Fruit fly (Drosophila melanogaster) whole organism, wandering third instar larva: ENCODE measurements around the gene Sumo.

ENCODE experiments used
- Abd-B ChIP-seq: fragments of >200 bp; optimal IDR thresholded peaks from 2 replicates; lab custom pipeline; 2017; ENCODE audit warnings: missing biosample characterization, missing genetic modification characterization
- CG32264 ChIP-seq: fragments of 200-800 bp; sonication (Bioruptor generic); optimal IDR thresholded peaks from 2 replicates; lab custom pipeline; 2016; ENCODE audit warnings: missing biosample characterization, missing genetic modification characterization
- CG9705 ChIP-seq: fragments of 200-800 bp; sonication (Bioruptor generic); optimal IDR thresholded peaks from 2 replicates; lab custom pipeline; 2018; ENCODE audit warnings: missing biosample characterization, mild to moderate bottlenecking, missing genetic modification characterization
- CrebA ChIP-seq: fragments of 200-800 bp; sonication (Bioruptor generic); optimal IDR thresholded peaks from 2 replicates; lab custom pipeline; 2016; ENCODE audit warnings: missing biosample characterization, mild to moderate bottlenecking, missing genetic modification characterization, borderline replicate concordance
- Dfd ChIP-seq: fragments of >200 bp; optimal IDR thresholded peaks from 2 replicates; lab custom pipeline; 2017; ENCODE audit warnings: missing biosample characterization, missing genetic modification characterization
- Dif ChIP-seq: fragments of 200-275, 200-300 bp; sonication (Bioruptor generic); optimal IDR thresholded peaks from 2 replicates; lab custom pipeline; 2018; ENCODE audit warnings: missing biosample characterization, missing genetic modification characterization; ENCODE audit not compliant: partially characterized antibody
- GATAd ChIP-seq: sonication (Bioruptor generic); optimal IDR thresholded peaks from 2 replicates; lab custom pipeline; 2016; ENCODE audit warnings: missing biosample characterization, missing genetic modification characterization
- HLH106 ChIP-seq: fragments of 200-800 bp; optimal IDR thresholded peaks from 3 replicates; lab custom pipeline; 2019; ENCODE audit warnings: missing biosample characterization, mild to moderate bottlenecking, missing genetic modification characterization, moderate library complexity
- Hnf4 ChIP-seq: fragments of 200-800 bp; sonication (Bioruptor generic); optimal IDR thresholded peaks from 2 replicates; lab custom pipeline; 2016; ENCODE audit warnings: missing biosample characterization, mild to moderate bottlenecking, missing genetic modification characterization
- Hr78 ChIP-seq: fragments of >200 bp; optimal IDR thresholded peaks from 2 replicates; lab custom pipeline; 2017; ENCODE audit warnings: missing biosample characterization, missing genetic modification characterization
- Hr83 ChIP-seq: fragments of 200-300 bp; sonication (Bioruptor generic); optimal IDR thresholded peaks from 2 replicates; lab custom pipeline; 2016; ENCODE audit warnings: missing biosample characterization, mild to moderate bottlenecking, missing genetic modification characterization, moderate library complexity; ENCODE audit not compliant: poor library complexity, severe bottlenecking
- Jra ChIP-seq: sonication (Bioruptor generic); optimal IDR thresholded peaks from 2 replicates; lab custom pipeline; 2016; ENCODE audit warnings: missing biosample characterization, missing genetic modification characterization
- Mio ChIP-seq: sonication (Bioruptor generic); optimal IDR thresholded peaks from 2 replicates; lab custom pipeline; 2016; ENCODE audit warnings: missing biosample characterization, missing genetic modification characterization
- Myc ChIP-seq: fragments of >200 bp; optimal IDR thresholded peaks from 2 replicates; lab custom pipeline; 2017
- N ChIP-seq: fragments of >200 bp; optimal IDR thresholded peaks from 2 replicates; lab custom pipeline; 2018; ENCODE audit warnings: missing biosample characterization, missing external identifiers, missing genetic modification characterization
- OdsH ChIP-seq: fragments of 200-800 bp; sonication (Bioruptor generic); optimal IDR thresholded peaks from 2 replicates; lab custom pipeline; 2016; ENCODE audit warnings: missing biosample characterization, mild to moderate bottlenecking, missing genetic modification characterization
- Rel ChIP-seq, 2 experiments: fragments of 200-800 bp; sonication (Bioruptor generic) in 1 of 2; optimal IDR thresholded peaks; 2 replicates in 1 of 2; 3 replicates in 1 of 2; lab custom pipeline; 2016 to 2019; ENCODE audit warnings: mild to moderate bottlenecking in 2 of 2, missing biosample characterization in 2 of 2, missing genetic modification characterization in 2 of 2, moderate library complexity in 1 of 2
- Sp1 ChIP-seq: fragments of 200-800 bp; sonication (Bioruptor generic); optimal IDR thresholded peaks from 3 replicates; lab custom pipeline; 2019; ENCODE audit warnings: missing biosample characterization, mild to moderate bottlenecking, missing genetic modification characterization, moderate library complexity
- Vsx2 ChIP-seq: fragments of 200-300, 225-300 bp; sonication (Bioruptor generic); optimal IDR thresholded peaks from 2 replicates; lab custom pipeline; 2018; ENCODE audit warnings: missing biosample characterization, missing genetic modification characterization; ENCODE audit not compliant: partially characterized antibody
- br ChIP-seq: fragments of 200-800 bp; sonication (Bioruptor generic); optimal IDR thresholded peaks from 2 replicates; lab custom pipeline; 2016; ENCODE audit warnings: missing biosample characterization, missing genetic modification characterization
- brk ChIP-seq: fragments of 200-800 bp; sonication (Bioruptor generic); optimal IDR thresholded peaks from 2 replicates; lab custom pipeline; 2016; ENCODE audit warnings: missing biosample characterization, mild to moderate bottlenecking, missing genetic modification characterization
- dl ChIP-seq, 2 experiments: fragments of 175-275, 200-275 bp in 1 of 2; fragments of 200-275 bp in 1 of 2; sonication (Bioruptor generic); optimal IDR thresholded peaks; lab custom pipeline; 2018; ENCODE audit warnings: mild to moderate bottlenecking in 2 of 2, missing biosample characterization in 2 of 2, missing genetic modification characterization in 2 of 2, moderate library complexity in 2 of 2; ENCODE audit not compliant: partially characterized antibody in 2 of 2, insufficient read depth in 1 of 2
- dmrt93B ChIP-seq: fragments of 200-800 bp; sonication (Bioruptor generic); optimal IDR thresholded peaks from 2 replicates; lab custom pipeline; 2018; ENCODE audit warnings: missing biosample characterization, mild to moderate bottlenecking, missing genetic modification characterization
- dsf ChIP-seq: sonication (Bioruptor generic); optimal IDR thresholded peaks from 2 replicates; lab custom pipeline; 2016; ENCODE audit warnings: missing biosample characterization, missing genetic modification characterization, borderline replicate concordance
- ey ChIP-seq: fragments of 200-800 bp; sonication (Bioruptor generic); optimal IDR thresholded peaks from 2 replicates; lab custom pipeline; 2016; ENCODE audit warnings: missing biosample characterization, missing genetic modification characterization
- foxo ChIP-seq, 2 experiments: fragments of 200-800 bp; sonication (Bioruptor generic); optimal IDR thresholded peaks; 2 replicates in 1 of 2; 3 replicates in 1 of 2; lab custom pipeline; 2016 to 2017; ENCODE audit warnings: missing biosample characterization in 2 of 2, missing genetic modification characterization in 2 of 2
- fru ChIP-seq: fragments of 200-800 bp; sonication (Bioruptor generic); optimal IDR thresholded peaks from 3 replicates; lab custom pipeline; 2016; ENCODE audit warnings: missing biosample characterization, mild to moderate bottlenecking, missing genetic modification characterization
- h ChIP-seq: fragments of 200-800 bp; sonication (Bioruptor generic); optimal IDR thresholded peaks from 3 replicates; lab custom pipeline; 2016; ENCODE audit warnings: missing biosample characterization, mild to moderate bottlenecking, missing genetic modification characterization
- jim ChIP-seq: fragments of 175-275, 200-325 bp; sonication (Bioruptor generic); optimal IDR thresholded peaks from 2 replicates; lab custom pipeline; 2016; ENCODE audit warnings: missing biosample characterization, mild to moderate bottlenecking, missing genetic modification characterization
- lola ChIP-seq: fragments of >200 bp; optimal IDR thresholded peaks from 2 replicates; lab custom pipeline; 2017; ENCODE audit warnings: missing biosample characterization, missing genetic modification characterization
- pan ChIP-seq: fragments of >200 bp; optimal IDR thresholded peaks from 2 replicates; lab custom pipeline; 2017
- psq ChIP-seq: fragments of 200-800 bp; sonication (Bioruptor generic); optimal IDR thresholded peaks from 3 replicates; lab custom pipeline; 2017; ENCODE audit warnings: missing biosample characterization, mild to moderate bottlenecking, missing genetic modification characterization, moderate library complexity
- rgr ChIP-seq: fragments of 200-800 bp; sonication (Bioruptor generic); optimal IDR thresholded peaks from 3 replicates; lab custom pipeline; 2016; ENCODE audit warnings: missing biosample characterization, mild to moderate bottlenecking, missing genetic modification characterization
- sage ChIP-seq: fragments of 200-800 bp; sonication (Bioruptor generic); optimal IDR thresholded peaks from 2 replicates; lab custom pipeline; 2016; ENCODE audit warnings: missing biosample characterization, mild to moderate bottlenecking, missing genetic modification characterization
- sv ChIP-seq: fragments of 200-800 bp; sonication (Bioruptor generic); optimal IDR thresholded peaks from 3 replicates; lab custom pipeline; 2016; ENCODE audit warnings: missing biosample characterization, missing genetic modification characterization
- tai ChIP-seq: sonication (Bioruptor generic); optimal IDR thresholded peaks from 2 replicates; lab custom pipeline; 2016; ENCODE audit warnings: missing biosample characterization, missing genetic modification characterization
- usp ChIP-seq: fragments of >200 bp; optimal IDR thresholded peaks from 2 replicates; lab custom pipeline; 2017; ENCODE audit warnings: missing biosample characterization, missing genetic modification characterization
- woc ChIP-seq: sonication (Bioruptor generic); optimal IDR thresholded peaks from 2 replicates; lab custom pipeline; 2016; ENCODE audit warnings: missing biosample characterization, mild to moderate bottlenecking, missing genetic modification characterization

Sumo gene

DNA sequence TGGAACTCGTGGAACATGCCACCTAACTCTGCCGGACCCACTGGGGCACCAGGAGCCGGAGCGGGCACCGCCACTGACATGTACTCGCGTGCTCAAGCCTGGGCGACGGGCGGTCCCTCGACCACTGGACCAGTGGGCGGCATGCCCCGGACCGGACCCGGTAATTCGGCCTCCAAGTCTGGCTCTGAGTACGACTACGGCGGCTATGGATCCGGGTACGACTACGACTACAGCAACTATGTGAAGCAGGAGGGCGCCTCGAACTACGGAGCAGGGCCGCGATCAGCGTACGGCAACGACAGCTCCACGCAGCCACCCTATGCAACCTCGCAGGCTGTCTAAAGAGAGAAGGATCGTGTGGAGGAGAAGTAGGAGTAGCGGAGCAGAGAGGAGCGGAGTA is 42.3 kb downstream of the Sumo start:
- no peak for TF ChIP-seq CG32264 (GFP tag; lab: Kevin White, UChicago)
- no peak for TF ChIP-seq psq (GFP tag; lab: Kevin White, UChicago)
- TF ChIP-seq Mio = no peak
- TF ChIP-seq dmrt93B (GFP tag; lab: Kevin White, UChicago) = no peak
- no peak for TF ChIP-seq lola (GFP tag; lab: Kevin White, UChicago)

dm6 chr2L:6922091-6922753 is 45.2 kb downstream of the Sumo start:
- TF ChIP-seq h = peak; percentile 86
- peak; percentile 60 for TF ChIP-seq woc (GFP tag; lab: Kevin White, UChicago)
- peak; percentile 77 for TF ChIP-seq fru (GFP tag; lab: Kevin White, UChicago)
- peak; percentile 74 for TF ChIP-seq br (GFP tag; lab: Kevin White, UChicago)
- no peak for TF ChIP-seq lola (GFP tag; lab: Kevin White, UChicago)
- peak; percentile 20 for TF ChIP-seq Dif (GFP tag; lab: Kevin White, UChicago)
- TF ChIP-seq OdsH (GFP tag; lab: Kevin White, UChicago) = peak; percentile 82
- peak; percentile 83 for TF ChIP-seq Hnf4 (GFP tag; lab: Kevin White, UChicago)
- TF ChIP-seq foxo (GFP tag; optimal IDR thresholded peaks at IDR 0.05; lab: Kevin White, UChicago) = peak in 1 of 2 experiments; percentile 84
- TF ChIP-seq sage (GFP tag; lab: Kevin White, UChicago) = peak; percentile 57
- no peak for TF ChIP-seq GATAd (GFP tag; lab: Kevin White, UChicago)
- TF ChIP-seq tai (GFP tag; lab: Kevin White, UChicago) = no peak
- no peak for TF ChIP-seq Hr78 (GFP tag; lab: Kevin White, UChicago)
- peak; percentile 48 for TF ChIP-seq CG32264 (GFP tag; lab: Kevin White, UChicago)
- no peak for TF ChIP-seq Mio
- no peak for TF ChIP-seq Abd-B
- no peak for TF ChIP-seq Vsx2
- TF ChIP-seq brk (GFP tag; lab: Kevin White, UChicago) = peak; percentile 76
- TF ChIP-seq dsf (GFP tag; lab: Kevin White, UChicago) = no peak
- peak; percentile 54 for TF ChIP-seq Sp1 (GFP tag; lab: Kevin White, UChicago)
- peak in 1 of 2 experiments; percentile 35 for TF ChIP-seq dl (GFP tag; optimal IDR thresholded peaks at IDR 0.05; lab: Kevin White, UChicago; ENCODE audit: insufficient read depth in 1 of 2, partially characterized antibody in 2 of 2)
- TF ChIP-seq pan (lab: Kevin White, UChicago) = no peak
- no peak for TF ChIP-seq CrebA (GFP tag; lab: Kevin White, UChicago)
- no peak for TF ChIP-seq dmrt93B (GFP tag; lab: Kevin White, UChicago)
- TF ChIP-seq CG9705 = no peak
- TF ChIP-seq sv (GFP tag; lab: Kevin White, UChicago) = peak; percentile 31
- TF ChIP-seq psq (GFP tag; lab: Kevin White, UChicago) = peak; percentile 45
- peak; percentile 54 for TF ChIP-seq HLH106 (tag; lab: Kevin White, UChicago)
- TF ChIP-seq Hr83 (GFP tag; lab: Kevin White, UChicago) = peak; percentile 46
- TF ChIP-seq jim (GFP tag; lab: Kevin White, UChicago) = no peak
- no peak for TF ChIP-seq Dfd
- no peak for TF ChIP-seq usp (GFP tag; lab: Kevin White, UChicago)
- peak; percentile 83 for TF ChIP-seq ey (GFP tag; lab: Kevin White, UChicago)
- TF ChIP-seq Myc (lab: Kevin White, UChicago) = no peak
- TF ChIP-seq rgr = peak; percentile 83
- no peak for TF ChIP-seq N (GFP tag; lab: Kevin White, UChicago)
- peak; percentile 11 for TF ChIP-seq Rel (GFP tag; optimal IDR thresholded peaks at IDR 0.05; lab: Kevin White, UChicago)
- no peak for TF ChIP-seq Rel (tag; optimal IDR thresholded peaks at IDR 0.05; lab: Kevin White, UChicago)
- TF ChIP-seq Jra (GFP tag; lab: Kevin White, UChicago) = peak; percentile 22
